Worm (Caenorhabditis elegans): Measurements from ENCODE around the gene col-140.

- no peak for TF ChIP-seq pag-3 (tag; optimal IDR thresholded peaks at IDR 0.05; ENCODE audit: borderline replicate concordance)
- no peak for TF ChIP-seq ceh-9 (tag; optimal IDR thresholded peaks at IDR 0.05)
- TF ChIP-seq ama-1 (optimal IDR thresholded peaks at IDR 0.05): no peak
- no peak for TF ChIP-seq lin-11 (tag; optimal IDR thresholded peaks at IDR 0.05)
- TF ChIP-seq K09A11.1 (tag; optimal IDR thresholded peaks at IDR 0.05; ENCODE audit: insufficient read depth): no peak
- no peak for TF ChIP-seq Y22D7AL.16 (tag; optimal IDR thresholded peaks at IDR 0.05)
- TF ChIP-seq pha-4 (tag; optimal IDR thresholded peaks at IDR 0.05): no peak
- no peak for TF ChIP-seq sox-4 (tag; optimal IDR thresholded peaks at IDR 0.05)
- no peak for TF ChIP-seq unc-42 (tag; optimal IDR thresholded peaks at IDR 0.05)
- no peak for TF ChIP-seq tbx-2 (tag; optimal IDR thresholded peaks at IDR 0.05)
- TF ChIP-seq fkh-10 (GFP tag; optimal IDR thresholded peaks at IDR 0.05): no peak
- no peak for TF ChIP-seq ets-4 (tag; optimal IDR thresholded peaks at IDR 0.05)
- TF ChIP-seq ceh-19 (GFP tag; optimal IDR thresholded peaks at IDR 0.05): no peak
- TF ChIP-seq nhr-11 (tag; optimal IDR thresholded peaks at IDR 0.05): no peak
Observed at ce11 chrV:5825478-5825877, 11.2 kb downstream of the col-140 start.

All from whole organism, late embryonic.